Worm (Caenorhabditis elegans) whole organism, L3 larva: ENCODE results near the gene F57C2.5.

Experiments
- elt-3 ChIP-seq, 3 experiments: fragments of 150-350 bp in 1 of 3; sonication (generic microtip) in 2 of 3; optimal IDR thresholded peaks; 2 replicates in 2 of 3; 4 replicates in 1 of 3; lab custom pipeline; 2014 to 2017; ENCODE audit warnings: missing biosample characterization in 3 of 3, missing genetic modification characterization in 3 of 3
- nhr-11 ChIP-seq: fragments of 150-350 bp; optimal IDR thresholded peaks from 2 replicates; lab custom pipeline; 2014; ENCODE audit warnings: missing biosample characterization, missing genetic modification characterization

ce11 chrII:14494014-14494413 is 34.0 kb downstream of the F57C2.5 start:
- TF ChIP-seq elt-3 (tag; optimal IDR thresholded peaks at IDR 0.05; lab: Kevin White, UChicago) (no peak), nhr-11 (tag; lab: Kevin White, UChicago) (no peak)
